Worm (Caenorhabditis elegans) whole organism, L3 larva: ENCODE measurements around the gene C53B4.2.

ENCODE experiments used
- ama-1 ChIP-seq: fragments of 150-350 bp; optimal IDR thresholded peaks from 2 replicates; lab custom pipeline; 2018
- fos-1 ChIP-seq: fragments of 150-350 bp; optimal IDR thresholded peaks from 2 replicates; lab custom pipeline; 2014; ENCODE audit warnings: missing biosample characterization, missing genetic modification characterization
- hmg-11 ChIP-seq: sonication (generic microtip); optimal IDR thresholded peaks from 2 replicates; lab custom pipeline; 2016; ENCODE audit warnings: missing genetic modification characterization, missing compliant biosample characterization
- lin-39 ChIP-seq: fragments of 150-350 bp; optimal IDR thresholded peaks from 2 replicates; lab custom pipeline; 2018; ENCODE audit warnings: missing biosample characterization, missing genetic modification reagents, missing genetic modification characterization
- lsy-12 ChIP-seq: sonication (generic microtip); optimal IDR thresholded peaks from 2 replicates; lab custom pipeline; 2016; ENCODE audit warnings: mild to moderate bottlenecking, missing genetic modification characterization, missing compliant biosample characterization
- nfya-1 ChIP-seq: sonication (generic microtip); optimal IDR thresholded peaks from 2 replicates; lab custom pipeline; 2017; ENCODE audit warnings: missing genetic modification characterization, mild to moderate bottlenecking, missing compliant biosample characterization, antibody characterized with exemption, moderate library complexity; ENCODE audit not compliant: insufficient read depth
- nhr-237 ChIP-seq: fragments of 150-350 bp; optimal IDR thresholded peaks from 2 replicates; lab custom pipeline; 2014; ENCODE audit warnings: missing biosample characterization, missing genetic modification characterization
- pha-4 ChIP-seq: fragments of 150-350 bp; optimal IDR thresholded peaks from 2 replicates; lab custom pipeline; 2014; ENCODE audit warnings: missing biosample characterization, missing genetic modification reagents, missing genetic modification characterization
- sea-2 ChIP-seq: fragments of 150-350 bp; sonication (generic microtip); optimal IDR thresholded peaks from 4 replicates; lab custom pipeline; 2014; ENCODE audit warnings: missing biosample characterization, missing genetic modification reagents, missing genetic modification characterization
- snpc-4 ChIP-seq: fragments of 150-350 bp; optimal IDR thresholded peaks from 2 replicates; lab custom pipeline; 2014; ENCODE audit warnings: missing biosample characterization, missing genetic modification characterization
- tbx-2 ChIP-seq: sonication (generic microtip); optimal IDR thresholded peaks from 2 replicates; lab custom pipeline; 2016; ENCODE audit warnings: mild to moderate bottlenecking, missing genetic modification characterization, missing compliant biosample characterization
- zag-1 ChIP-seq: fragments of 150-350 bp; optimal IDR thresholded peaks from 2 replicates; lab custom pipeline; 2014; ENCODE audit warnings: missing biosample characterization, missing genetic modification characterization
- ztf-11 ChIP-seq: fragments of 150-350 bp; optimal IDR thresholded peaks from 2 replicates; lab custom pipeline; 2014; ENCODE audit warnings: missing biosample characterization, missing genetic modification characterization
- ztf-4 ChIP-seq: fragments of 150-350 bp; optimal IDR thresholded peaks from 2 replicates; lab custom pipeline; 2014; ENCODE audit warnings: missing biosample characterization, missing genetic modification characterization

- TF ChIP-seq hmg-11 (no peak), tbx-2 (tag; lab: Kevin White, UChicago) (no peak), ztf-4 (tag; lab: Kevin White, UChicago) (no peak), nfya-1 (tag; lab: Kevin White, UChicago) (no peak), nhr-237 (tag; lab: Kevin White, UChicago) (no peak), ama-1 (lab: Kevin White, UChicago) (no peak), lin-39 (tag; lab: Kevin White, UChicago) (no peak), zag-1 (tag; lab: Kevin White, UChicago) (no peak), pha-4 (tag; lab: Kevin White, UChicago) (no peak), fos-1 (tag; lab: Kevin White, UChicago) (no peak), lsy-12 (tag; lab: Kevin White, UChicago) (no peak), snpc-4 (tag; lab: Kevin White, UChicago) (no peak), sea-2 (GFP tag; lab: Kevin White, UChicago) (no peak), ztf-11 (tag; lab: Kevin White, UChicago) (no peak)
Measured at ce11 chrIV:9007947-9008346, 42.0 kb downstream of the C53B4.2 start.
